Worm (Caenorhabditis elegans) whole organism, L1 larva: ENCODE data around the gene crls-1.

Experiments used
- ceh-82 ChIP-seq, 3 experiments: fragments of 150-350 bp in 1 of 3; sonication (generic microtip) in 2 of 3; optimal IDR thresholded peaks; 2 replicates each; lab custom pipeline; 2014 to 2017; ENCODE audit warnings: missing biosample characterization in 3 of 3, missing genetic modification characterization in 3 of 3
- elt-2 ChIP-seq: sonication (generic microtip); optimal IDR thresholded peaks from 2 replicates; lab custom pipeline; 2016; ENCODE audit warnings: missing genetic modification characterization, mild to moderate bottlenecking, inconsistent platforms, missing compliant biosample characterization, missing genetic modification reagents
- lin-14 ChIP-seq: fragments of 200-800 bp; sonication (Bioruptor generic); optimal IDR thresholded peaks from 2 replicates; lab custom pipeline; 2018; ENCODE audit warnings: mild to moderate bottlenecking, missing genetic modification characterization, moderate library complexity, missing compliant biosample characterization
- nhr-20 ChIP-seq: sonication (generic microtip); optimal IDR thresholded peaks from 2 replicates; lab custom pipeline; 2016; ENCODE audit warnings: mild to moderate bottlenecking, missing genetic modification characterization, missing compliant biosample characterization
- nhr-47 ChIP-seq: sonication (generic microtip); optimal IDR thresholded peaks from 2 replicates; lab custom pipeline; 2016; ENCODE audit warnings: mild to moderate bottlenecking, missing genetic modification characterization, moderate library complexity, missing compliant biosample characterization
- nhr-90 ChIP-seq: sonication (generic microtip); optimal IDR thresholded peaks from 2 replicates; lab custom pipeline; 2016; ENCODE audit warnings: mild to moderate bottlenecking, missing genetic modification characterization, missing compliant biosample characterization; ENCODE audit not compliant: poor library complexity
- unc-62 ChIP-seq: fragments of 150-350 bp; optimal IDR thresholded peaks from 2 replicates; lab custom pipeline; 2014; ENCODE audit warnings: missing biosample characterization, missing genetic modification reagents, missing genetic modification characterization
- unc-86 ChIP-seq: sonication (generic microtip); optimal IDR thresholded peaks from 2 replicates; lab custom pipeline; 2016; ENCODE audit warnings: missing genetic modification characterization, missing compliant biosample characterization
- unc-98 ChIP-seq: fragments of 200-800 bp; sonication (Bioruptor generic); IDR thresholded peaks from 2 replicates; pipeline ENCODE4 v1.3.6; 2022; ENCODE audit warnings: missing genetic modification characterization, missing compliant biosample characterization
- zip-4 ChIP-seq: fragments of 200-800 bp; sonication (Bioruptor generic); optimal IDR thresholded peaks from 2 replicates; lab custom pipeline; 2018; ENCODE audit warnings: mild to moderate bottlenecking, missing genetic modification characterization, moderate library complexity, missing compliant biosample characterization

ce11 chrIII:954553-954952 lies 44.9 kb upstream of the crls-1 start, which contains the start of the genes T12B5.15 and T12B5.14:
- TF ChIP-seq nhr-20 (tag; lab: Kevin White, UChicago) (no peak), nhr-90 (tag; lab: Kevin White, UChicago) (no peak), elt-2 (tag; lab: Kevin White, UChicago) (no peak), ceh-82 (tag; optimal IDR thresholded peaks at IDR 0.05; lab: Kevin White, UChicago) (no peak), nhr-47 (no peak), unc-62 (GFP tag; lab: Kevin White, UChicago) (no peak), unc-98 (GFP tag; lab: Robert Waterston, UW) (no peak), lin-14 (no peak), zip-4 (GFP tag; lab: Kevin White, UChicago) (no peak), unc-86 (tag; lab: Kevin White, UChicago) (no peak)
